Worm (Caenorhabditis elegans) whole organism, late embryonic: Measurements from ENCODE around the gene Y73F4A.2.

Source experiments
- C38D4.7 ChIP-seq: fragments of 200-800 bp; sonication (Bioruptor generic); optimal IDR thresholded peaks from 2 replicates; lab custom pipeline; 2018; ENCODE audit warnings: mild to moderate bottlenecking, missing genetic modification characterization, moderate library complexity, missing compliant biosample characterization
- K02D7.2 ChIP-seq: sonication (generic microtip); optimal IDR thresholded peaks from 2 replicates; lab custom pipeline; 2017; ENCODE audit warnings: mild to moderate bottlenecking, missing genetic modification characterization, missing compliant biosample characterization
- K09A11.1 ChIP-seq: sonication (generic microtip); optimal IDR thresholded peaks from 2 replicates; lab custom pipeline; 2017; ENCODE audit warnings: antibody characterized with exemption, mild to moderate bottlenecking, missing genetic modification characterization, missing compliant biosample characterization; ENCODE audit not compliant: insufficient read depth
- ama-1 ChIP-seq: fragments of 150-350 bp; optimal IDR thresholded peaks from 2 replicates; lab custom pipeline; 2014
- ceh-2 ChIP-seq: sonication (generic microtip); optimal IDR thresholded peaks from 2 replicates; lab custom pipeline; 2016; ENCODE audit warnings: missing genotype, missing genetic modification characterization, missing compliant biosample characterization
- ceh-30 ChIP-seq: fragments of 150-350 bp; optimal IDR thresholded peaks from 2 replicates; lab custom pipeline; 2014; ENCODE audit warnings: missing biosample characterization, missing genetic modification characterization
- ceh-31 ChIP-seq: sonication (generic microtip); optimal IDR thresholded peaks from 2 replicates; lab custom pipeline; 2016; ENCODE audit warnings: missing genetic modification characterization, missing compliant biosample characterization
- ceh-45 ChIP-seq: fragments of 200-800 bp; sonication (Bioruptor generic); IDR thresholded peaks from 2 replicates; pipeline ENCODE4 v1.3.6; 2022; ENCODE audit warnings: missing genetic modification reagents, missing genetic modification characterization, missing compliant biosample characterization
- che-1 ChIP-seq: sonication (generic microtip); optimal IDR thresholded peaks from 2 replicates; lab custom pipeline; 2016; ENCODE audit warnings: mild to moderate bottlenecking, missing genetic modification characterization, missing compliant biosample characterization
- dve-1 ChIP-seq: sonication (generic microtip); optimal IDR thresholded peaks from 2 replicates; lab custom pipeline; 2017; ENCODE audit warnings: antibody characterized with exemption, mild to moderate bottlenecking, missing genetic modification characterization, missing compliant biosample characterization
- fax-1 ChIP-seq: sonication (generic microtip); optimal IDR thresholded peaks from 2 replicates; lab custom pipeline; 2016; ENCODE audit warnings: missing genotype, missing genetic modification characterization, missing compliant biosample characterization
- gmeb-2 ChIP-seq: sonication (generic microtip); optimal IDR thresholded peaks from 2 replicates; lab custom pipeline; 2016; ENCODE audit warnings: missing genetic modification characterization, inconsistent platforms, missing compliant biosample characterization
- hlh-13 ChIP-seq: fragments of 200-800 bp; sonication (Bioruptor generic); optimal IDR thresholded peaks from 2 replicates; lab custom pipeline; 2018; ENCODE audit warnings: mild to moderate bottlenecking, missing genetic modification characterization, missing compliant biosample characterization
- hlh-30 ChIP-seq: sonication (generic microtip); optimal IDR thresholded peaks from 2 replicates; lab custom pipeline; 2017; ENCODE audit warnings: antibody characterized with exemption, missing genetic modification characterization, missing compliant biosample characterization; ENCODE audit not compliant: insufficient read depth
- hlh-8 ChIP-seq: sonication (generic microtip); optimal IDR thresholded peaks from 2 replicates; lab custom pipeline; 2016; ENCODE audit warnings: missing genotype, missing genetic modification characterization, missing compliant biosample characterization
- lin-11 ChIP-seq: fragments of 200-800 bp; sonication (Bioruptor generic); optimal IDR thresholded peaks from 2 replicates; lab custom pipeline; 2018; ENCODE audit warnings: mild to moderate bottlenecking, missing genetic modification characterization, missing compliant biosample characterization
- madf-2 ChIP-seq: sonication (generic microtip); optimal IDR thresholded peaks from 2 replicates; lab custom pipeline; 2017; ENCODE audit warnings: missing genetic modification characterization, missing compliant biosample characterization
- nhr-232 ChIP-seq: sonication (generic microtip); optimal IDR thresholded peaks from 2 replicates; lab custom pipeline; 2016; ENCODE audit warnings: missing genetic modification characterization, missing compliant biosample characterization
- npax-4 ChIP-seq: sonication (generic microtip); optimal IDR thresholded peaks from 2 replicates; lab custom pipeline; 2016; ENCODE audit warnings: missing genetic modification characterization, missing compliant biosample characterization
- pag-3 ChIP-seq: sonication (generic microtip); optimal IDR thresholded peaks from 2 replicates; lab custom pipeline; 2016; ENCODE audit warnings: missing compliant biosample characterization, missing genetic modification characterization, borderline replicate concordance
- pha-4 ChIP-seq: fragments of 150-350 bp; optimal IDR thresholded peaks from 2 replicates; lab custom pipeline; 2018; ENCODE audit warnings: missing biosample characterization, missing genetic modification reagents, missing genetic modification characterization
- pros-1 ChIP-seq: fragments of 150-350 bp; optimal IDR thresholded peaks from 2 replicates; lab custom pipeline; 2014; ENCODE audit warnings: missing biosample characterization, missing genetic modification reagents, missing genetic modification characterization
- rnt-1 ChIP-seq: sonication (generic microtip); optimal IDR thresholded peaks from 2 replicates; lab custom pipeline; 2016; ENCODE audit warnings: missing genetic modification characterization, missing compliant biosample characterization
- sdc-2 ChIP-seq: sonication (generic microtip); optimal IDR thresholded peaks from 2 replicates; lab custom pipeline; 2016; ENCODE audit warnings: missing genotype, missing genetic modification characterization, missing compliant biosample characterization
- sox-2 ChIP-seq: fragments of 200-800 bp; sonication (Bioruptor generic); IDR thresholded peaks from 2 replicates; pipeline ENCODE4 v1.3.6; 2022; ENCODE audit warnings: missing genetic modification reagents, missing genetic modification characterization, missing compliant biosample characterization
- sox-4 ChIP-seq: sonication (generic microtip); optimal IDR thresholded peaks from 2 replicates; lab custom pipeline; 2017; ENCODE audit warnings: mild to moderate bottlenecking, missing genetic modification characterization, inconsistent platforms, missing compliant biosample characterization
- syd-9 ChIP-seq: sonication (generic microtip); optimal IDR thresholded peaks from 2 replicates; lab custom pipeline; 2016; ENCODE audit warnings: mild to moderate bottlenecking, missing genetic modification characterization, moderate library complexity, missing compliant biosample characterization
- tbx-2 ChIP-seq: sonication (generic microtip); optimal IDR thresholded peaks from 2 replicates; lab custom pipeline; 2016; ENCODE audit warnings: missing genetic modification characterization, missing compliant biosample characterization
- tbx-7 ChIP-seq: sonication (generic microtip); optimal IDR thresholded peaks from 2 replicates; lab custom pipeline; 2016; ENCODE audit warnings: missing genotype, missing genetic modification characterization, missing compliant biosample characterization
- unc-3 ChIP-seq, 2 experiments: fragments of 200-800 bp in 1 of 2; sonication (Bioruptor generic) in 1 of 2; sonication (generic microtip) in 1 of 2; conservative IDR thresholded peaks in 1 of 2; optimal IDR thresholded peaks in 1 of 2; 2 replicates each; pipeline versions ENCODE4 v1.3.6 to Lab custom; 2016 to 2022; ENCODE audit warnings: missing compliant biosample characterization in 2 of 2, missing genetic modification characterization in 2 of 2, missing genetic modification reagents in 1 of 2
- unc-42 ChIP-seq: sonication (generic microtip); optimal IDR thresholded peaks from 2 replicates; lab custom pipeline; 2016; ENCODE audit warnings: missing genotype, missing genetic modification characterization, missing compliant biosample characterization
- unc-55 ChIP-seq: sonication (generic microtip); optimal IDR thresholded peaks from 2 replicates; lab custom pipeline; 2017; ENCODE audit warnings: missing biosample characterization, missing genetic modification reagents, missing genetic modification characterization

The Y73F4A.2 gene

ce11 chrIV:9043224-9043623 is at the start of gene Y73F4A.2:
Gene Y73F4A.2 (minus strand): TSS chrIV:9043347.
- TF ChIP-seq ceh-2 (tag; lab: Kevin White, UChicago): no peak
- TF ChIP-seq che-1 (tag; lab: Kevin White, UChicago): no peak
- no peak for TF ChIP-seq syd-9 (tag; lab: Kevin White, UChicago)
- no peak for TF ChIP-seq nhr-232
- TF ChIP-seq unc-3 (GFP tag; conservative IDR thresholded peaks at IDR 0.05; lab: Robert Waterston, UW): no peak
- TF ChIP-seq unc-3 (tag; optimal IDR thresholded peaks at IDR 0.05; lab: Kevin White, UChicago): no peak
- TF ChIP-seq hlh-8 (tag; lab: Kevin White, UChicago): no peak
- TF ChIP-seq hlh-30 (tag; lab: Kevin White, UChicago): no peak
- TF ChIP-seq gmeb-2: no peak
- TF ChIP-seq hlh-13 (GFP tag; lab: Kevin White, UChicago): no peak
- no peak for TF ChIP-seq K09A11.1 (tag; lab: Kevin White, UChicago)

ce11 chrIV:9092011-9092410 is 48.9 kb upstream of the Y73F4A.2 start:
- TF ChIP-seq unc-42 (tag; lab: Kevin White, UChicago) (peak; percentile 97), ceh-31 (tag; lab: Kevin White, UChicago) (peak; percentile 2), pag-3 (no peak), lin-11 (tag; lab: Kevin White, UChicago) (no peak)

DNA sequence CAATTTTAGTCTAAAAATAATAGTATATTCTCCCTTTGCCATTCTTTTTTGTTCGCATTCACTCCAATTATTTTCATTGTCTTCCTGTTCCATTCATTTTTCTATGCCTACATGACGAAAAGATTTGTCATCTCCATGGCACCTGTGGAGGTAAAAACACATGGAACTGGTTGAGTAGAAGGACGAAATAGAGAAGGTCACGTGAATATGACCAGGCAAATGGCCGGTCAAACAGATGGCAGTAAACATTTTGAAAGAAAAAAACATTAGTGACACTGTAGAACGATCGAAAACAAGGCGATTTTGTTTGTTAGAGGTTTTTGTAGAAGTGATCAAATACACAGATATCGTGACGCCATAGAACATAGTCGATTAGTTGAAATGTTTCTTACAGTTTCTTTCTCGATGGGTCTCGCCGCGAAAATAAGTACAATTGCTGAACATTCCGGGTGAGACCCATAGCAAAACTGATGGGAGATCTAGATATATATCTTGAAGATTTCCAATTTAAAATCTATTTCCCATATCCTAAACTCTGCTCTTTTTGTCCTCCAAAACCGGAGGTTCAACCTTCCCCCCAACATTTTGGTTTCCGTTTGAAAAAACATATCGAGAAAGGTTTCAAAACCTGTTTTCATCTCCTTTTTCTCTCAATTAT is 47.5 kb upstream of the Y73F4A.2 start:
- TF ChIP-seq unc-55 (no peak), hlh-30 (tag; lab: Kevin White, UChicago) (peak; percentile 24)

DNA sequence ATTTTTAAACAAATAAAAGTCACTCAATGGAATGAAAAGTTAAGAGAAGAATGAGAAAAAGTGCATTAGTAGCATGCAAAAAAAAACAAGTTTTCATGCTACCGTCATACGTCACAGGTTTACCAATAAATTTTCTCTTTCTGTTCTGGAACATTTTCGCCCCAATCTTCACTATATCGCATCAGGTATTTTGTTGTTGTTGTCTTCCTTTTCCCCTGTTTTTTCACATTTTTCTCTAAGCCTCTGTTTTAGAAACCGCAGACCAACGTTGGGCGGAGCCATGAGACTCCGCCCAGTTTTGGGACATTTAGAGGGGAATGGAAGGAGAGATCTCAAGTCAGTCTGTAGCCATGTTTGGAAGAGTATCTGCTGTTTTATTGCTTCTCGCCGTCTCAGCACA is 45.1 kb upstream of the Y73F4A.2 start, which contains the start of gene msa-1:
msa-1 (plus strand) TSS at position 301 of the 400 bp plus-strand sequence.
- TF ChIP-seq ceh-30: no peak
- 0 out of 2 replicates have a peak, but pooled peaks have one; percentile 14 for TF ChIP-seq ceh-45 (GFP tag; lab: Robert Waterston, UW)
- no peak for TF ChIP-seq sox-4
- no peak for TF ChIP-seq rnt-1 (tag; lab: Kevin White, UChicago)
- TF ChIP-seq C38D4.7 (GFP tag; lab: Kevin White, UChicago): no peak
- no peak for TF ChIP-seq pag-3
- TF ChIP-seq fax-1 (tag; lab: Kevin White, UChicago): no peak
- TF ChIP-seq dve-1 (tag; lab: Kevin White, UChicago): no peak
- TF ChIP-seq ama-1 (lab: Kevin White, UChicago): no peak

- no peak for TF ChIP-seq fax-1 (tag; lab: Kevin White, UChicago)
- TF ChIP-seq sox-2 (GFP tag; lab: Robert Waterston, UW): no peak
- no peak for TF ChIP-seq tbx-2
- TF ChIP-seq ama-1 (lab: Kevin White, UChicago): no peak
- TF ChIP-seq pha-4: no peak
- TF ChIP-seq npax-4: no peak
- TF ChIP-seq sdc-2: no peak
- no peak for TF ChIP-seq lin-11 (tag; lab: Kevin White, UChicago)
- TF ChIP-seq K02D7.2 (tag; lab: Kevin White, UChicago): no peak
- TF ChIP-seq madf-2 (tag; lab: Kevin White, UChicago): no peak
- TF ChIP-seq K09A11.1 (tag; lab: Kevin White, UChicago): no peak
- no peak for TF ChIP-seq unc-3 (GFP tag; conservative IDR thresholded peaks at IDR 0.05; lab: Robert Waterston, UW)
- TF ChIP-seq unc-3 (tag; optimal IDR thresholded peaks at IDR 0.05; lab: Kevin White, UChicago): no peak
- TF ChIP-seq tbx-7 (tag; lab: Kevin White, UChicago): no peak
- TF ChIP-seq pros-1 (tag; lab: Kevin White, UChicago): no peak
- TF ChIP-seq, all 69 proteins: peak for 0
These were observed 38.9 kb upstream of the Y73F4A.2 start, which contains the start of gene twk-8 for ce11 chrIV:9082055-9082454. Gene twk-8 (plus strand): TSS chrIV:9082355.
